Worm (Caenorhabditis elegans) whole organism, early embryonic: ENCODE measurements around the gene ver-1.

Experiments used
- B0310.2 ChIP-seq: sonication (generic microtip); optimal IDR thresholded peaks from 2 replicates; lab custom pipeline; 2016; ENCODE audit warnings: mild to moderate bottlenecking, missing genetic modification characterization, missing compliant biosample characterization
- aly-1 ChIP-seq: sonication (generic microtip); optimal IDR thresholded peaks from 2 replicates; lab custom pipeline; 2016; ENCODE audit warnings: missing genetic modification characterization, missing compliant biosample characterization
- ama-1 ChIP-seq: fragments of 150-350 bp; optimal IDR thresholded peaks from 2 replicates; lab custom pipeline; 2014
- ceh-13 ChIP-seq: fragments of 200-800 bp; sonication (Bioruptor generic); optimal IDR thresholded peaks from 2 replicates; lab custom pipeline; 2018; ENCODE audit warnings: mild to moderate bottlenecking, missing genetic modification characterization, missing compliant biosample characterization
- ceh-36 ChIP-seq: sonication (generic microtip); optimal IDR thresholded peaks from 2 replicates; lab custom pipeline; 2016; ENCODE audit warnings: missing genetic modification characterization, inconsistent platforms, missing compliant biosample characterization
- hmbx-1 ChIP-seq: sonication (generic microtip); optimal IDR thresholded peaks from 2 replicates; lab custom pipeline; 2016; ENCODE audit warnings: mild to moderate bottlenecking, missing genetic modification characterization, missing compliant biosample characterization
- hmg-4 ChIP-seq: fragments of 200-800 bp; sonication (Bioruptor generic); optimal IDR thresholded peaks from 2 replicates; lab custom pipeline; 2018; ENCODE audit warnings: mild to moderate bottlenecking, missing genetic modification characterization, missing compliant biosample characterization
- scrt-1 ChIP-seq: fragments of 200-800 bp; sonication (Bioruptor generic); IDR thresholded peaks from 2 replicates; pipeline ENCODE4 v1.3.6; 2022; ENCODE audit warnings: missing genetic modification characterization, missing compliant biosample characterization
- tbx-37 ChIP-seq: fragments of 200-800 bp; sonication (Bioruptor generic); conservative IDR thresholded peaks from 2 replicates; pipeline ENCODE4 v1.3.6; 2022; ENCODE audit warnings: missing genetic modification reagents, missing genetic modification characterization, missing compliant biosample characterization
- tra-4 ChIP-seq: sonication (generic microtip); optimal IDR thresholded peaks from 2 replicates; lab custom pipeline; 2017; ENCODE audit warnings: missing genetic modification characterization, missing compliant biosample characterization

- no peak for TF ChIP-seq scrt-1 (GFP tag; lab: Robert Waterston, UW)
- no peak for TF ChIP-seq aly-1 (tag; lab: Kevin White, UChicago)
- TF ChIP-seq hmg-4 (GFP tag; lab: Kevin White, UChicago) = no peak
- TF ChIP-seq ceh-13 (GFP tag; lab: Kevin White, UChicago) = no peak
- no peak for TF ChIP-seq B0310.2 (tag; lab: Kevin White, UChicago)
- TF ChIP-seq ama-1 (lab: Kevin White, UChicago) = no peak
- TF ChIP-seq tbx-37 = no peak
- no peak for TF ChIP-seq ceh-36 (tag; lab: Kevin White, UChicago)
- TF ChIP-seq tra-4 (tag; lab: Kevin White, UChicago) = no peak
- no peak for TF ChIP-seq hmbx-1 (tag; lab: Kevin White, UChicago)
These were observed 9.0 kb upstream of the ver-1 start, which contains the start of gene sqst-5 for ce11 chrIII:147570-148076.
